Fruit fly (Drosophila melanogaster) whole organism, prepupa: ENCODE measurements around the gene CG15812.

Experiments used
- Blimp-1 ChIP-seq: fragments of 200-800 bp; sonication (Bioruptor generic); optimal IDR thresholded peaks from 3 replicates; lab custom pipeline; 2017; ENCODE audit warnings: missing biosample characterization, missing genetic modification characterization, mild to moderate bottlenecking, moderate library complexity, missing genetic modification reagents
- CG10631 ChIP-seq: fragments of 200-800 bp; sonication (Bioruptor generic); optimal IDR thresholded peaks from 2 replicates; lab custom pipeline; 2016; ENCODE audit warnings: missing biosample characterization, missing genetic modification characterization
- CG10669 ChIP-seq: fragments of 200-800 bp; sonication (Bioruptor generic); optimal IDR thresholded peaks from 3 replicates; lab custom pipeline; 2018; ENCODE audit warnings: missing biosample characterization, mild to moderate bottlenecking, missing genetic modification characterization, moderate library complexity
- CG11294 ChIP-seq: fragments of 200-800 bp; sonication (Bioruptor generic); IDR thresholded peaks from 2 replicates; pipeline ENCODE4 v1.3.6; 2022; ENCODE audit warnings: missing biosample characterization, missing genetic modification characterization
- CG11902 ChIP-seq: fragments of 200-800 bp; sonication (Bioruptor generic); optimal IDR thresholded peaks from 3 replicates; lab custom pipeline; 2016; ENCODE audit warnings: missing biosample characterization, missing genetic modification characterization
- CG15336 ChIP-seq: fragments of 200-800 bp; sonication (Bioruptor generic); IDR thresholded peaks from 2 replicates; pipeline ENCODE4 v1.3.6; 2022; ENCODE audit warnings: missing biosample characterization, missing genetic modification characterization
- CG1621 ChIP-seq: fragments of 200-800 bp; sonication (Bioruptor generic); optimal IDR thresholded peaks from 3 replicates; lab custom pipeline; 2018; ENCODE audit warnings: missing biosample characterization, mild to moderate bottlenecking, missing genetic modification characterization
- CG3032 ChIP-seq: fragments of 200-800 bp; optimal IDR thresholded peaks from 2 replicates; lab custom pipeline; 2019; ENCODE audit warnings: missing biosample characterization, mild to moderate bottlenecking, missing genetic modification characterization, moderate library complexity
- CG31627 ChIP-seq: fragments of 200-800 bp; sonication (Bioruptor generic); optimal IDR thresholded peaks from 3 replicates; lab custom pipeline; 2016; ENCODE audit warnings: missing biosample characterization, missing genetic modification characterization
- CG32006 ChIP-seq: fragments of 200-800 bp; sonication (Bioruptor generic); optimal IDR thresholded peaks from 3 replicates; lab custom pipeline; 2017; ENCODE audit warnings: missing biosample characterization, mild to moderate bottlenecking, missing genetic modification characterization
- CG34406 ChIP-seq: fragments of 200-800 bp; sonication (Bioruptor generic); optimal IDR thresholded peaks from 3 replicates; lab custom pipeline; 2016; ENCODE audit warnings: missing biosample characterization, missing genetic modification characterization
- CG3919 ChIP-seq: fragments of 200-800 bp; sonication (Bioruptor generic); optimal IDR thresholded peaks from 3 replicates; lab custom pipeline; 2016; ENCODE audit warnings: missing biosample characterization, missing genetic modification characterization
- CG6163 ChIP-seq: fragments of 200-800 bp; sonication (Bioruptor generic); IDR thresholded peaks from 3 replicates; pipeline ENCODE4 v1.3.6; 2022; ENCODE audit warnings: missing biosample characterization, missing genetic modification characterization
- CG6276 ChIP-seq: fragments of 200-800 bp; sonication (Bioruptor generic); optimal IDR thresholded peaks from 2 replicates; lab custom pipeline; 2017; ENCODE audit warnings: missing biosample characterization, mild to moderate bottlenecking, missing genetic modification characterization
- CG6808 ChIP-seq: fragments of 200-800 bp; sonication (Bioruptor generic); optimal IDR thresholded peaks from 3 replicates; lab custom pipeline; 2017; ENCODE audit warnings: missing biosample characterization, missing genetic modification characterization, mild to moderate bottlenecking, moderate library complexity, missing genetic modification reagents
- CG7368 ChIP-seq: fragments of 200-800 bp; sonication (Bioruptor generic); optimal IDR thresholded peaks from 3 replicates; lab custom pipeline; 2016; ENCODE audit warnings: missing biosample characterization, missing genetic modification characterization
- CG8119 ChIP-seq: fragments of 200-800 bp; sonication (Bioruptor generic); IDR thresholded peaks from 3 replicates; pipeline ENCODE4 v1.3.6; 2022; ENCODE audit warnings: missing biosample characterization, missing genetic modification characterization
- CG8319 ChIP-seq: fragments of 200-800 bp; sonication (Bioruptor generic); optimal IDR thresholded peaks from 3 replicates; lab custom pipeline; 2016; ENCODE audit warnings: missing biosample characterization, missing genetic modification characterization
- CG8632 ChIP-seq: fragments of 200-800 bp; sonication (Bioruptor generic); optimal IDR thresholded peaks from 3 replicates; lab custom pipeline; 2016; ENCODE audit warnings: missing biosample characterization, missing genetic modification characterization
- CG9139 ChIP-seq: fragments of 200-800 bp; sonication (Bioruptor generic); optimal IDR thresholded peaks from 3 replicates; lab custom pipeline; 2017; ENCODE audit warnings: missing biosample characterization, mild to moderate bottlenecking, missing genetic modification characterization
- Eip75B ChIP-seq: fragments of 200-800 bp; sonication (Bioruptor generic); optimal IDR thresholded peaks from 3 replicates; lab custom pipeline; 2016; ENCODE audit warnings: missing biosample characterization, missing genetic modification characterization
- Eip78C ChIP-seq: fragments of 200-800 bp; sonication (Bioruptor generic); peaks from one replicate; lab custom pipeline; 2016; ENCODE audit warnings: missing biosample characterization, missing genetic modification characterization
- Eip93F ChIP-seq: fragments of 200-800 bp; sonication (Bioruptor generic); optimal IDR thresholded peaks from 2 replicates; lab custom pipeline; 2016; ENCODE audit warnings: missing biosample characterization, mild to moderate bottlenecking, missing genetic modification characterization
- Ets21C ChIP-seq: fragments of 200-800 bp; sonication (Bioruptor generic); optimal IDR thresholded peaks from 3 replicates; lab custom pipeline; 2016; ENCODE audit warnings: missing biosample characterization, missing genetic modification characterization
- Ets96B ChIP-seq: fragments of 200-800 bp; optimal IDR thresholded peaks from 2 replicates; lab custom pipeline; 2019; ENCODE audit warnings: missing biosample characterization, mild to moderate bottlenecking, missing genetic modification characterization, moderate library complexity
- Hr38 ChIP-seq: sonication (Bioruptor generic); optimal IDR thresholded peaks from 2 replicates; lab custom pipeline; 2016; ENCODE audit warnings: missing biosample characterization, missing genetic modification characterization
- Hr39 ChIP-seq: fragments of 200-800 bp; sonication (Bioruptor generic); optimal IDR thresholded peaks from 2 replicates; lab custom pipeline; 2016; ENCODE audit warnings: missing biosample characterization, missing genetic modification characterization
- Lpt ChIP-seq: fragments of 200-800 bp; sonication (Bioruptor generic); optimal IDR thresholded peaks from 3 replicates; lab custom pipeline; 2016; ENCODE audit warnings: missing biosample characterization, missing genetic modification characterization
- Met ChIP-seq: fragments of 200-800 bp; sonication (Bioruptor generic); optimal IDR thresholded peaks from 3 replicates; lab custom pipeline; 2016; ENCODE audit warnings: missing biosample characterization, missing genetic modification characterization
- Smox ChIP-seq: fragments of 200-800 bp; sonication (Bioruptor generic); optimal IDR thresholded peaks from 3 replicates; lab custom pipeline; 2016; ENCODE audit warnings: missing biosample characterization, missing genetic modification characterization
- Sox102F ChIP-seq: fragments of 200-800 bp; sonication (Bioruptor generic); optimal IDR thresholded peaks from 2 replicates; lab custom pipeline; 2016; ENCODE audit warnings: missing biosample characterization, mild to moderate bottlenecking, missing genetic modification characterization
- Sox14 ChIP-seq: fragments of 200-800 bp; sonication (Bioruptor generic); optimal IDR thresholded peaks from 3 replicates; lab custom pipeline; 2016; ENCODE audit warnings: missing biosample characterization, missing genetic modification characterization
- Sox15 ChIP-seq: fragments of 200-800 bp; sonication (Bioruptor generic); optimal IDR thresholded peaks from 3 replicates; lab custom pipeline; 2016; ENCODE audit warnings: missing biosample characterization, missing genetic modification characterization
- achi ChIP-seq: fragments of 200-800 bp; sonication (Bioruptor generic); optimal IDR thresholded peaks from 3 replicates; lab custom pipeline; 2016; ENCODE audit warnings: missing biosample characterization, missing genetic modification characterization
- acj6 ChIP-seq: fragments of 200-800 bp; sonication (Bioruptor generic); optimal IDR thresholded peaks from 3 replicates; lab custom pipeline; 2016; ENCODE audit warnings: missing biosample characterization, missing genetic modification characterization
- cyc ChIP-seq: fragments of 200-800 bp; sonication (Bioruptor generic); optimal IDR thresholded peaks from 3 replicates; lab custom pipeline; 2016; ENCODE audit warnings: missing biosample characterization, missing genetic modification characterization
- fd59A ChIP-seq: fragments of 200-800 bp; sonication (Bioruptor generic); optimal IDR thresholded peaks from 2 replicates; lab custom pipeline; 2017; ENCODE audit warnings: missing biosample characterization, mild to moderate bottlenecking, missing genetic modification characterization, missing genetic modification reagents
- fkh ChIP-seq: fragments of 200-800 bp; sonication (Bioruptor generic); optimal IDR thresholded peaks from 3 replicates; lab custom pipeline; 2017; ENCODE audit warnings: missing biosample characterization, mild to moderate bottlenecking, missing genetic modification characterization, moderate library complexity
- lz ChIP-seq: fragments of 200-800 bp; sonication (Bioruptor generic); optimal IDR thresholded peaks from 3 replicates; lab custom pipeline; 2016; ENCODE audit warnings: missing biosample characterization, missing genetic modification characterization
- net ChIP-seq: fragments of 200-800 bp; sonication (Bioruptor generic); optimal IDR thresholded peaks from 3 replicates; lab custom pipeline; 2016; ENCODE audit warnings: missing biosample characterization, missing genetic modification characterization
- salr ChIP-seq, 2 experiments: fragments of 200-800 bp; sonication (Bioruptor generic); optimal IDR thresholded peaks; 3 replicates each; lab custom pipeline; 2016 to 2018; ENCODE audit warnings: missing biosample characterization in 2 of 2, missing genetic modification characterization in 2 of 2, mild to moderate bottlenecking in 1 of 2
- spab ChIP-seq: fragments of 200-800 bp; sonication (Bioruptor generic); optimal IDR thresholded peaks from 2 replicates; lab custom pipeline; 2017; ENCODE audit warnings: missing biosample characterization, mild to moderate bottlenecking, missing genetic modification characterization, missing genetic modification reagents
- ss ChIP-seq, 2 experiments: fragments of 200-800 bp; sonication (Bioruptor generic); optimal IDR thresholded peaks; 2 replicates in 1 of 2; 3 replicates in 1 of 2; lab custom pipeline; 2017 to 2018; ENCODE audit warnings: mild to moderate bottlenecking in 2 of 2, missing biosample characterization in 2 of 2, missing genetic modification characterization in 2 of 2, moderate library complexity in 1 of 2
- topi ChIP-seq: fragments of 200-800 bp; sonication (Bioruptor generic); optimal IDR thresholded peaks from 3 replicates; lab custom pipeline; 2016; ENCODE audit warnings: missing biosample characterization, missing genetic modification characterization
- vri ChIP-seq: fragments of 200-800 bp; sonication (Bioruptor generic); optimal IDR thresholded peaks from 3 replicates; lab custom pipeline; 2016; ENCODE audit warnings: missing biosample characterization, mild to moderate bottlenecking, missing genetic modification characterization

The CG15812 gene

DNA sequence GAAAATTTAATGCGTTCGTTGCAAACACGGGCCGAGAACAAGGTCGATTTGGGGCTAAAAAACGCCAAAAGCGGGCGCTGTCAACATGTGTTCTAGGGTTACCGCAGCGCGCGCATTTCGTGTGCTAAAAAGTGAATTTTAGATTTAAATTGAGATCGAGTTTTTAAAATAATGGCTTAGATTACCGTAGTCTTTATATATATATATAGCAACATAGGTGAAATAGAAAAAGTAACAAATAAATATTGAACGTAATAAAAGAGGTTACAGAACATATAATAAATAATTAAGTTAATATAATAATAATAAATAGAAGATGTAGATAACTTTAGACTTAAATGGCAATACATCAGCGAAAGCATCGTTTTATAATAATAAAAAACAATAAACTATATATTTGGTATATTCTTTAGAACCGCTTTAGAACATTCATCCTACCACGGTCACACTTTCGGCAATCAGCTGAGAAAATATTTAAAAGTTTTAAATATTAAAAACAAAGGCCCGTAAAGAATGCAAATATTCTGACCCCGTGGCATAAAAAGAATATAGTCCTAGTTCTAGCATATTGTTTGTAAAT lies 16.3 kb upstream of the CG15812 start, which contains the start of the genes CG11537 and Alg2 (continued):
- TF ChIP-seq salr (GFP tag; optimal IDR thresholded peaks at IDR 0.05; lab: Kevin White, UChicago) (peak in 1 of 2 experiments; percentile 7), CG11902 (no peak), CG31627 (GFP tag; lab: Kevin White, UChicago) (peak; percentile 15), CG32006 (GFP tag; lab: Kevin White, UChicago) (no peak), CG8632 (GFP tag; lab: Kevin White, UChicago) (no peak), Hr39 (GFP tag; lab: Kevin White, UChicago) (no peak), Sox102F (no peak), CG6163 (GFP tag; lab: Robert Waterston, UW) (no peak), spab (GFP tag; lab: Kevin White, UChicago) (no peak), Sox15 (GFP tag; lab: Kevin White, UChicago) (no peak), CG3032 (tag; lab: Kevin White, UChicago) (peak; percentile 36), CG11294 (GFP tag; lab: Robert Waterston, UW) (no peak), CG10631 (GFP tag; lab: Kevin White, UChicago) (no peak), CG10669 (GFP tag; lab: Kevin White, UChicago) (no peak), Hr38 (GFP tag; lab: Kevin White, UChicago) (no peak), net (GFP tag; lab: Kevin White, UChicago) (no peak), fd59A (GFP tag; lab: Kevin White, UChicago) (no peak), cyc (GFP tag; lab: Kevin White, UChicago) (no peak), CG15336 (GFP tag; lab: Robert Waterston, UW) (no peak), CG8119 (no peak), CG3919 (GFP tag; lab: Kevin White, UChicago) (peak; percentile 31), CG34406 (peak; percentile 10), Ets21C (GFP tag; lab: Kevin White, UChicago) (no peak), Eip75B (no peak), acj6 (no peak), topi (GFP tag; lab: Kevin White, UChicago) (no peak), CG7368 (no peak), CG6808 (GFP tag; lab: Kevin White, UChicago) (no peak), CG9139 (GFP tag; lab: Kevin White, UChicago) (no peak), CG6276 (GFP tag; lab: Kevin White, UChicago) (no peak), vri (GFP tag; lab: Kevin White, UChicago) (peak; percentile 16), achi (GFP tag; lab: Kevin White, UChicago) (peak; percentile 88), Sox14 (GFP tag; lab: Kevin White, UChicago) (peak; percentile 40), fkh (GFP tag; lab: Kevin White, UChicago) (no peak), Lpt (no peak)

- TF ChIP-seq CG10669 (GFP tag; lab: Kevin White, UChicago), result no peak
- TF ChIP-seq Ets21C (GFP tag; lab: Kevin White, UChicago), result peak; percentile 60
- no peak for TF ChIP-seq Smox (GFP tag; lab: Kevin White, UChicago)
- peak; percentile 52 for TF ChIP-seq achi (GFP tag; lab: Kevin White, UChicago)
- no peak for TF ChIP-seq Eip93F
- TF ChIP-seq topi (GFP tag; lab: Kevin White, UChicago), result peak; percentile 49
- TF ChIP-seq Ets96B (tag; lab: Kevin White, UChicago), result peak; percentile 31
- peak; percentile 79 for TF ChIP-seq lz (GFP tag; lab: Kevin White, UChicago)
- TF ChIP-seq spab (GFP tag; lab: Kevin White, UChicago), result peak; percentile 6
- peak in 1 of 2 experiments; percentile 66 for TF ChIP-seq ss (GFP tag; optimal IDR thresholded peaks at IDR 0.05; lab: Kevin White, UChicago)
- TF ChIP-seq Eip75B, result peak; percentile 62
- TF ChIP-seq fd59A (GFP tag; lab: Kevin White, UChicago), result peak; percentile 20
- no peak for TF ChIP-seq CG10631 (GFP tag; lab: Kevin White, UChicago)
- peak; percentile 60 for TF ChIP-seq Sox14 (GFP tag; lab: Kevin White, UChicago)
- no peak for TF ChIP-seq CG11902
- no peak for TF ChIP-seq CG7368
- TF ChIP-seq salr (GFP tag; optimal IDR thresholded peaks at IDR 0.05; lab: Kevin White, UChicago), result peak in 1 of 2 experiments; percentile 12
- TF ChIP-seq Hr38 (GFP tag; lab: Kevin White, UChicago), result no peak
- TF ChIP-seq CG1621 (tag; lab: Kevin White, UChicago), result peak; percentile 18
- peak; percentile 68 for TF ChIP-seq Met (GFP tag; lab: Kevin White, UChicago)
- TF ChIP-seq Blimp-1 (GFP tag; lab: Kevin White, UChicago), result no peak
- TF ChIP-seq CG8632 (GFP tag; lab: Kevin White, UChicago), result no peak
- TF ChIP-seq CG9139 (GFP tag; lab: Kevin White, UChicago), result no peak
- TF ChIP-seq Lpt, result no peak
- TF ChIP-seq CG8319 (GFP tag; lab: Kevin White, UChicago), result no peak
- TF ChIP-seq Eip78C, result peak; percentile 91
- TF ChIP-seq CG3032 (tag; lab: Kevin White, UChicago), result peak; percentile 39
- peak; percentile 72 for TF ChIP-seq CG31627 (GFP tag; lab: Kevin White, UChicago)
Observed at dm6 chr3L:3148125-3149059, 11.4 kb upstream of the CG15812 start, which contains the start of the genes Usp5 and BtbVII. Gene Usp5 (minus strand): TSS chr3L:3148358. Gene BtbVII (plus strand): TSS chr3L:3148646.
